Fruit fly (Drosophila melanogaster) whole organism, prepupa: ENCODE measurements around the gene Scsalpha2.

Experiments
- CG10631 ChIP-seq: fragments of 200-800 bp; sonication (Bioruptor generic); optimal IDR thresholded peaks from 2 replicates; lab custom pipeline; 2016; ENCODE audit warnings: missing biosample characterization, missing genetic modification characterization
- CG10669 ChIP-seq: fragments of 200-800 bp; sonication (Bioruptor generic); optimal IDR thresholded peaks from 3 replicates; lab custom pipeline; 2018; ENCODE audit warnings: missing biosample characterization, mild to moderate bottlenecking, missing genetic modification characterization, moderate library complexity
- CG11294 ChIP-seq: fragments of 200-800 bp; sonication (Bioruptor generic); IDR thresholded peaks from 2 replicates; pipeline ENCODE4 v1.3.6; 2022; ENCODE audit warnings: missing biosample characterization, missing genetic modification characterization
- CG11762 ChIP-seq: fragments of 200-800 bp; sonication (Bioruptor generic); optimal IDR thresholded peaks from 3 replicates; lab custom pipeline; 2016; ENCODE audit warnings: missing biosample characterization, missing genetic modification characterization; ENCODE audit not compliant: insufficient read depth
- CG11902 ChIP-seq: fragments of 200-800 bp; sonication (Bioruptor generic); optimal IDR thresholded peaks from 3 replicates; lab custom pipeline; 2016; ENCODE audit warnings: missing biosample characterization, missing genetic modification characterization
- CG15336 ChIP-seq: fragments of 200-800 bp; sonication (Bioruptor generic); IDR thresholded peaks from 2 replicates; pipeline ENCODE4 v1.3.6; 2022; ENCODE audit warnings: missing biosample characterization, missing genetic modification characterization
- CG1621 ChIP-seq: fragments of 200-800 bp; sonication (Bioruptor generic); optimal IDR thresholded peaks from 3 replicates; lab custom pipeline; 2018; ENCODE audit warnings: missing biosample characterization, mild to moderate bottlenecking, missing genetic modification characterization
- CG3032 ChIP-seq: fragments of 200-800 bp; optimal IDR thresholded peaks from 2 replicates; lab custom pipeline; 2019; ENCODE audit warnings: missing biosample characterization, mild to moderate bottlenecking, missing genetic modification characterization, moderate library complexity
- CG31627 ChIP-seq: fragments of 200-800 bp; sonication (Bioruptor generic); optimal IDR thresholded peaks from 3 replicates; lab custom pipeline; 2016; ENCODE audit warnings: missing biosample characterization, missing genetic modification characterization
- CG32006 ChIP-seq: fragments of 200-800 bp; sonication (Bioruptor generic); optimal IDR thresholded peaks from 3 replicates; lab custom pipeline; 2017; ENCODE audit warnings: missing biosample characterization, mild to moderate bottlenecking, missing genetic modification characterization
- CG4318 ChIP-seq: fragments of 200-800 bp; sonication (Bioruptor generic); optimal IDR thresholded peaks from 3 replicates; lab custom pipeline; 2017; ENCODE audit warnings: missing biosample characterization, mild to moderate bottlenecking, missing genetic modification characterization
- CG6163 ChIP-seq: fragments of 200-800 bp; sonication (Bioruptor generic); IDR thresholded peaks from 3 replicates; pipeline ENCODE4 v1.3.6; 2022; ENCODE audit warnings: missing biosample characterization, missing genetic modification characterization
- CG6792 ChIP-seq: fragments of 200-800 bp; sonication (Bioruptor generic); optimal IDR thresholded peaks from 3 replicates; lab custom pipeline; 2016; ENCODE audit warnings: missing biosample characterization, missing genetic modification characterization
- CG6808 ChIP-seq: fragments of 200-800 bp; sonication (Bioruptor generic); optimal IDR thresholded peaks from 3 replicates; lab custom pipeline; 2017; ENCODE audit warnings: missing biosample characterization, missing genetic modification characterization, mild to moderate bottlenecking, moderate library complexity, missing genetic modification reagents
- CG7368 ChIP-seq: fragments of 200-800 bp; sonication (Bioruptor generic); optimal IDR thresholded peaks from 3 replicates; lab custom pipeline; 2016; ENCODE audit warnings: missing biosample characterization, missing genetic modification characterization
- CG8319 ChIP-seq: fragments of 200-800 bp; sonication (Bioruptor generic); optimal IDR thresholded peaks from 3 replicates; lab custom pipeline; 2016; ENCODE audit warnings: missing biosample characterization, missing genetic modification characterization
- CG8632 ChIP-seq: fragments of 200-800 bp; sonication (Bioruptor generic); optimal IDR thresholded peaks from 3 replicates; lab custom pipeline; 2016; ENCODE audit warnings: missing biosample characterization, missing genetic modification characterization
- Eip78C ChIP-seq: fragments of 200-800 bp; sonication (Bioruptor generic); peaks from one replicate; lab custom pipeline; 2016; ENCODE audit warnings: missing biosample characterization, missing genetic modification characterization
- Eip93F ChIP-seq: fragments of 200-800 bp; sonication (Bioruptor generic); optimal IDR thresholded peaks from 2 replicates; lab custom pipeline; 2016; ENCODE audit warnings: missing biosample characterization, mild to moderate bottlenecking, missing genetic modification characterization
- Ets21C ChIP-seq: fragments of 200-800 bp; sonication (Bioruptor generic); optimal IDR thresholded peaks from 3 replicates; lab custom pipeline; 2016; ENCODE audit warnings: missing biosample characterization, missing genetic modification characterization
- Ets96B ChIP-seq: fragments of 200-800 bp; optimal IDR thresholded peaks from 2 replicates; lab custom pipeline; 2019; ENCODE audit warnings: missing biosample characterization, mild to moderate bottlenecking, missing genetic modification characterization, moderate library complexity
- Gug ChIP-seq: fragments of 200-800 bp; sonication (Bioruptor generic); IDR thresholded peaks from 2 replicates; pipeline ENCODE4 v1.3.6; 2022; ENCODE audit warnings: missing biosample characterization, missing genetic modification characterization
- Hr38 ChIP-seq: sonication (Bioruptor generic); optimal IDR thresholded peaks from 2 replicates; lab custom pipeline; 2016; ENCODE audit warnings: missing biosample characterization, missing genetic modification characterization
- Hr39 ChIP-seq: fragments of 200-800 bp; sonication (Bioruptor generic); optimal IDR thresholded peaks from 2 replicates; lab custom pipeline; 2016; ENCODE audit warnings: missing biosample characterization, missing genetic modification characterization
- Lpt ChIP-seq: fragments of 200-800 bp; sonication (Bioruptor generic); optimal IDR thresholded peaks from 3 replicates; lab custom pipeline; 2016; ENCODE audit warnings: missing biosample characterization, missing genetic modification characterization
- Met ChIP-seq: fragments of 200-800 bp; sonication (Bioruptor generic); optimal IDR thresholded peaks from 3 replicates; lab custom pipeline; 2016; ENCODE audit warnings: missing biosample characterization, missing genetic modification characterization
- OdsH ChIP-seq: fragments of 200-800 bp; sonication (Bioruptor generic); optimal IDR thresholded peaks from 3 replicates; lab custom pipeline; 2016; ENCODE audit warnings: missing biosample characterization, missing genetic modification characterization
- Smox ChIP-seq: fragments of 200-800 bp; sonication (Bioruptor generic); optimal IDR thresholded peaks from 3 replicates; lab custom pipeline; 2016; ENCODE audit warnings: missing biosample characterization, missing genetic modification characterization
- Sox102F ChIP-seq: fragments of 200-800 bp; sonication (Bioruptor generic); optimal IDR thresholded peaks from 2 replicates; lab custom pipeline; 2016; ENCODE audit warnings: missing biosample characterization, mild to moderate bottlenecking, missing genetic modification characterization
- Sox15 ChIP-seq: fragments of 200-800 bp; sonication (Bioruptor generic); optimal IDR thresholded peaks from 3 replicates; lab custom pipeline; 2016; ENCODE audit warnings: missing biosample characterization, missing genetic modification characterization
- achi ChIP-seq: fragments of 200-800 bp; sonication (Bioruptor generic); optimal IDR thresholded peaks from 3 replicates; lab custom pipeline; 2016; ENCODE audit warnings: missing biosample characterization, missing genetic modification characterization
- acj6 ChIP-seq: fragments of 200-800 bp; sonication (Bioruptor generic); optimal IDR thresholded peaks from 3 replicates; lab custom pipeline; 2016; ENCODE audit warnings: missing biosample characterization, missing genetic modification characterization
- dac ChIP-seq: fragments of 200-800 bp; sonication (Bioruptor generic); optimal IDR thresholded peaks from 2 replicates; lab custom pipeline; 2017; ENCODE audit warnings: missing biosample characterization, mild to moderate bottlenecking, missing genetic modification characterization
- esn ChIP-seq: fragments of 200-800 bp; sonication (Bioruptor generic); optimal IDR thresholded peaks from 2 replicates; lab custom pipeline; 2016; ENCODE audit warnings: missing biosample characterization, mild to moderate bottlenecking, missing genetic modification characterization, moderate library complexity
- fd59A ChIP-seq: fragments of 200-800 bp; sonication (Bioruptor generic); optimal IDR thresholded peaks from 2 replicates; lab custom pipeline; 2017; ENCODE audit warnings: missing biosample characterization, mild to moderate bottlenecking, missing genetic modification characterization, missing genetic modification reagents
- fd85E ChIP-seq: fragments of 200-800 bp; sonication (Bioruptor generic); optimal IDR thresholded peaks from 3 replicates; lab custom pipeline; 2016; ENCODE audit warnings: missing biosample characterization, missing genetic modification characterization
- fkh ChIP-seq: fragments of 200-800 bp; sonication (Bioruptor generic); optimal IDR thresholded peaks from 3 replicates; lab custom pipeline; 2017; ENCODE audit warnings: missing biosample characterization, mild to moderate bottlenecking, missing genetic modification characterization, moderate library complexity
- lz ChIP-seq: fragments of 200-800 bp; sonication (Bioruptor generic); optimal IDR thresholded peaks from 3 replicates; lab custom pipeline; 2016; ENCODE audit warnings: missing biosample characterization, missing genetic modification characterization
- net ChIP-seq: fragments of 200-800 bp; sonication (Bioruptor generic); optimal IDR thresholded peaks from 3 replicates; lab custom pipeline; 2016; ENCODE audit warnings: missing biosample characterization, missing genetic modification characterization
- pdm3 ChIP-seq: fragments of 200-800 bp; sonication (Bioruptor generic); optimal IDR thresholded peaks from 3 replicates; lab custom pipeline; 2016; ENCODE audit warnings: missing biosample characterization, missing genetic modification characterization
- salr ChIP-seq, 2 experiments: fragments of 200-800 bp; sonication (Bioruptor generic); optimal IDR thresholded peaks; 3 replicates each; lab custom pipeline; 2016 to 2018; ENCODE audit warnings: missing biosample characterization in 2 of 2, missing genetic modification characterization in 2 of 2, mild to moderate bottlenecking in 1 of 2
- ss ChIP-seq, 2 experiments: fragments of 200-800 bp; sonication (Bioruptor generic); optimal IDR thresholded peaks; 2 replicates in 1 of 2; 3 replicates in 1 of 2; lab custom pipeline; 2017 to 2018; ENCODE audit warnings: mild to moderate bottlenecking in 2 of 2, missing biosample characterization in 2 of 2, missing genetic modification characterization in 2 of 2, moderate library complexity in 1 of 2
- svp ChIP-seq: fragments of 200-800 bp; sonication (Bioruptor generic); peaks from one replicate; lab custom pipeline; 2016; ENCODE audit warnings: missing biosample characterization, missing genetic modification characterization
- vri ChIP-seq: fragments of 200-800 bp; sonication (Bioruptor generic); optimal IDR thresholded peaks from 3 replicates; lab custom pipeline; 2016; ENCODE audit warnings: missing biosample characterization, mild to moderate bottlenecking, missing genetic modification characterization

The Scsalpha2 gene

dm6 chr3R:19498672-19499373 is 36.0 kb upstream of the Scsalpha2 start (continued):
- TF ChIP-seq pdm3 (GFP tag; lab: Kevin White, UChicago) (peak; percentile 73), vri (GFP tag; lab: Kevin White, UChicago) (peak; percentile 37), Met (GFP tag; lab: Kevin White, UChicago) (peak; percentile 65), Hr38 (no peak), esn (GFP tag; lab: Kevin White, UChicago) (peak; percentile 73), salr (GFP tag; optimal IDR thresholded peaks at IDR 0.05; lab: Kevin White, UChicago) (peak; percentile 60 to 77), CG8319 (GFP tag; lab: Kevin White, UChicago) (peak; percentile 63), Lpt (peak; percentile 56), CG8632 (peak; percentile 69), ss (GFP tag; optimal IDR thresholded peaks at IDR 0.05; lab: Kevin White, UChicago) (peak; percentile 69 to 86), CG6808 (GFP tag; lab: Kevin White, UChicago) (peak; percentile 82), CG31627 (GFP tag; lab: Kevin White, UChicago) (peak; percentile 71)

- no peak for TF ChIP-seq CG31627 (GFP tag; lab: Kevin White, UChicago)
- TF ChIP-seq CG8632, result no peak
- peak in 1 of 2 experiments; percentile 19 for TF ChIP-seq salr (GFP tag; optimal IDR thresholded peaks at IDR 0.05; lab: Kevin White, UChicago)
These were observed 32.4 kb upstream of the Scsalpha2 start for dm6 chr3R:19495217-19495616.

dm6 chr3R:19492400-19492799 is 29.5 kb upstream of the Scsalpha2 start:
- TF ChIP-seq Gug, result no peak
- peak; percentile 4 for TF ChIP-seq fd59A (GFP tag; lab: Kevin White, UChicago)
- TF ChIP-seq Sox15 (GFP tag; lab: Kevin White, UChicago), result no peak
- TF ChIP-seq Hr39 (GFP tag; lab: Kevin White, UChicago), result no peak
- no peak for TF ChIP-seq CG7368 (GFP tag; lab: Kevin White, UChicago)
- TF ChIP-seq CG15336 (GFP tag; lab: Robert Waterston, UW), result 0 out of 2 replicates have a peak, but pooled peaks have one; percentile 18
- no peak for TF ChIP-seq dac (GFP tag; lab: Kevin White, UChicago)
- TF ChIP-seq CG3032, result peak; percentile 35
- no peak for TF ChIP-seq salr (GFP tag; optimal IDR thresholded peaks at IDR 0.05; lab: Kevin White, UChicago)
- TF ChIP-seq esn (GFP tag; lab: Kevin White, UChicago), result no peak
- peak; percentile 28 for TF ChIP-seq Ets96B (tag; lab: Kevin White, UChicago)
- peak; percentile 55 for TF ChIP-seq svp (GFP tag; lab: Kevin White, UChicago)
- peak; percentile 5 for TF ChIP-seq Smox (GFP tag; lab: Kevin White, UChicago)
- peak; percentile 17 for TF ChIP-seq CG10669 (GFP tag; lab: Kevin White, UChicago)
- peak; percentile 71 for TF ChIP-seq Eip78C (GFP tag; lab: Kevin White, UChicago)
- no peak for TF ChIP-seq Eip93F (GFP tag; lab: Kevin White, UChicago)
- TF ChIP-seq CG32006 (GFP tag; lab: Kevin White, UChicago), result peak; percentile 23
- no peak for TF ChIP-seq CG6792 (GFP tag; lab: Kevin White, UChicago)
- TF ChIP-seq CG6163, result no peak
- no peak for TF ChIP-seq net (GFP tag; lab: Kevin White, UChicago)
- TF ChIP-seq acj6, result peak; percentile 14
- TF ChIP-seq, all 60 proteins: peak for 10

dm6 chr3R:19490996-19491395 is 28.1 kb upstream of the Scsalpha2 start, which contains the start of gene CG15025:
Gene CG15025 (minus strand): TSS chr3R:19491115.
- no peak for TF ChIP-seq CG11762
- no peak for TF ChIP-seq Sox15 (GFP tag; lab: Kevin White, UChicago)
- no peak for TF ChIP-seq esn (GFP tag; lab: Kevin White, UChicago)
- TF ChIP-seq dac (GFP tag; lab: Kevin White, UChicago), result peak; percentile 4
- TF ChIP-seq lz (GFP tag; lab: Kevin White, UChicago), result peak; percentile 34
- no peak for TF ChIP-seq CG10631 (GFP tag; lab: Kevin White, UChicago)
- no peak for TF ChIP-seq Eip78C (GFP tag; lab: Kevin White, UChicago)
- TF ChIP-seq acj6, result no peak
- no peak for TF ChIP-seq Ets21C (GFP tag; lab: Kevin White, UChicago)
- no peak for TF ChIP-seq fd85E (GFP tag; lab: Kevin White, UChicago)
- no peak for TF ChIP-seq achi
- no peak for TF ChIP-seq CG8632
- no peak for TF ChIP-seq vri (GFP tag; lab: Kevin White, UChicago)
- no peak for TF ChIP-seq CG11294 (GFP tag; lab: Robert Waterston, UW)
- no peak for TF ChIP-seq CG8319 (GFP tag; lab: Kevin White, UChicago)
- no peak for TF ChIP-seq CG4318 (GFP tag; lab: Kevin White, UChicago)
- peak; percentile 30 for TF ChIP-seq CG32006 (GFP tag; lab: Kevin White, UChicago)
- TF ChIP-seq fkh (GFP tag; lab: Kevin White, UChicago), result no peak
- peak; percentile 24 for TF ChIP-seq OdsH (GFP tag; lab: Kevin White, UChicago)
- TF ChIP-seq Sox102F, result no peak
- TF ChIP-seq CG1621 (tag; lab: Kevin White, UChicago), result no peak
- no peak for TF ChIP-seq CG11902 (GFP tag; lab: Kevin White, UChicago)
- TF ChIP-seq CG6792 (GFP tag; lab: Kevin White, UChicago), result no peak
